Fruit fly (Drosophila melanogaster): Measurements from ENCODE around the gene CG18814.
A peak's percentile ranks its signal among the peaks of the same experiment; 100 is the strongest.

Gene CG18814

dm6 chr3L:16385252-16385879, 15.7 kb downstream of the CG18814 start (continued):
- TF ChIP-seq CG8089 (GFP tag; optimal IDR thresholded peaks at IDR 0.05) (no peak), CG3281 (GFP tag; optimal IDR thresholded peaks at IDR 0.05) (no peak), CG4360 (GFP tag; IDR thresholded peaks at IDR 0.05) (0 out of 2 replicates have a peak, but pooled peaks have one; percentile 19), HLH4C (GFP tag; IDR thresholded peaks at IDR 0.05; ENCODE audit: partially characterized antibody) (no peak), nom (GFP tag; optimal IDR thresholded peaks at IDR 0.05) (peak; percentile 74), sug (tag; optimal IDR thresholded peaks at IDR 0.05) (peak; percentile 67), D19B (GFP tag; optimal IDR thresholded peaks at IDR 0.05) (no peak), Sin3A (optimal IDR thresholded peaks at IDR 0.05) (peak; percentile 3), CG6254 (GFP tag; optimal IDR thresholded peaks at IDR 0.05) (peak; percentile 5), CG16863 (GFP tag; optimal IDR thresholded peaks at IDR 0.05) (no peak), CG12236 (GFP tag; optimal IDR thresholded peaks at IDR 0.05) (peak; percentile 8), gce (GFP tag; IDR thresholded peaks at IDR 0.05) (no peak), cg (GFP tag; optimal IDR thresholded peaks at IDR 0.05) (peak; percentile 97), peb (GFP tag; IDR thresholded peaks at IDR 0.05) (no peak), CG34422 (GFP tag; IDR thresholded peaks at IDR 0.05) (no peak), nerfin-1 (tag; optimal IDR thresholded peaks at IDR 0.05) (peak; percentile 17), sens (GFP tag) (peak; percentile 43), CG18599 (GFP tag; optimal IDR thresholded peaks at IDR 0.05) (no peak), CG32532 (GFP tag; IDR thresholded peaks at IDR 0.05) (0 out of 2 replicates have a peak, but pooled peaks have one; percentile 10), grn (GFP tag; optimal IDR thresholded peaks at IDR 0.05) (peak; percentile 87), CrebB (tag; optimal IDR thresholded peaks at IDR 0.05) (peak; percentile 16)

- TF ChIP-seq CG9876 (GFP tag; optimal IDR thresholded peaks at IDR 0.05) (no peak), Hsf (GFP tag; optimal IDR thresholded peaks at IDR 0.05) (peak; percentile 41), fd102C (GFP tag; optimal IDR thresholded peaks at IDR 0.05) (no peak), Dip2 (GFP tag; IDR thresholded peaks at IDR 0.05) (no peak), CG10209 (GFP tag; optimal IDR thresholded peaks at IDR 0.05) (peak; percentile 31), CG7928 (GFP tag; optimal IDR thresholded peaks at IDR 0.05) (peak; percentile 17), ap (GFP tag; IDR thresholded peaks at IDR 0.05) (no peak), eyg (GFP tag; optimal IDR thresholded peaks at IDR 0.05) (no peak), cato (GFP tag; optimal IDR thresholded peaks at IDR 0.05; ENCODE audit: borderline replicate concordance) (no peak), sisA (GFP tag; IDR thresholded peaks at IDR 0.05) (peak; percentile 51; the same call in 1 of the 2 replicates), ci (GFP tag; IDR thresholded peaks at IDR 0.05) (0 out of 3 replicates have a peak, but pooled peaks have one; percentile 5), CG6654 (GFP tag; optimal IDR thresholded peaks at IDR 0.05) (no peak), Mes4 (GFP tag; optimal IDR thresholded peaks at IDR 0.05) (no peak), mld (GFP tag; IDR thresholded peaks at IDR 0.05; ENCODE audit: partially characterized antibody) (no peak), CG12391 (tag; optimal IDR thresholded peaks at IDR 0.05) (peak; percentile 73), vnd (GFP tag; IDR thresholded peaks at IDR 0.05; ENCODE audit: partially characterized antibody) (no peak), sna (GFP tag; IDR thresholded peaks at IDR 0.05; ENCODE audit: partially characterized antibody) (no peak), luna (GFP tag; optimal IDR thresholded peaks at IDR 0.05) (no peak), CG12744 (GFP tag; optimal IDR thresholded peaks at IDR 0.05) (no peak), dati (GFP tag; IDR thresholded peaks at IDR 0.05) (no peak), CG8924 (tag; optimal IDR thresholded peaks at IDR 0.05) (peak; percentile 58), Nf-YC (tag; optimal IDR thresholded peaks at IDR 0.05) (peak; percentile 13), dpn (GFP tag; optimal IDR thresholded peaks at IDR 0.05) (peak in 1 of 2 experiments; percentile 43), ems (GFP tag; optimal IDR thresholded peaks at IDR 0.05) (no peak), CG2120 (GFP tag; optimal IDR thresholded peaks at IDR 0.05) (peak; percentile 34), Gsc (GFP tag; IDR thresholded peaks at IDR 0.05) (no peak), CG9437 (GFP tag; optimal IDR thresholded peaks at IDR 0.05) (peak; percentile 42), CG4617 (GFP tag; optimal IDR thresholded peaks at IDR 0.05; ENCODE audit: borderline replicate concordance) (no peak)
These were observed 16.4 kb downstream of the CG18814 start, which contains the start of the genes Agpat3 and RAF2 for dm6 chr3L:16385880-16386584. Agpat3 (minus strand) TSS chr3L:16385957. RAF2 (plus strand) TSS chr3L:16386327.

Measured in whole organism, embryonic.